Fruit fly (Drosophila melanogaster) whole organism, embryonic: ENCODE measurements around the gene SamDC.
A peak's percentile ranks its signal among the peaks of the same experiment; 100 is the strongest.

Experiments
- ATbp ChIP-seq: fragments of 200-800 bp; sonication (Bioruptor generic); optimal IDR thresholded peaks from 2 replicates; lab custom pipeline; 2017; ENCODE audit warnings: missing biosample characterization, mild to moderate bottlenecking, missing genetic modification characterization, missing genetic modification reagents
- Abd-B ChIP-seq: fragments of 200-800 bp; sonication (Bioruptor generic); optimal IDR thresholded peaks from 2 replicates; lab custom pipeline; 2018; ENCODE audit warnings: missing biosample characterization, mild to moderate bottlenecking, missing genetic modification characterization, moderate library complexity
- Ada2b ChIP-seq: fragments of 200-800 bp; sonication (Bioruptor generic); IDR thresholded peaks from 2 replicates; pipeline ENCODE4 v1.3.6; 2022; ENCODE audit warnings: missing biosample characterization, missing genetic modification characterization
- Aef1 ChIP-seq: fragments of 200-800 bp; sonication (Bioruptor generic); IDR thresholded peaks from 3 replicates; pipeline ENCODE4 v1.3.6; 2022; ENCODE audit warnings: missing biosample characterization, missing genetic modification characterization
- Antp ChIP-seq: fragments of 200-800 bp; sonication (Bioruptor generic); optimal IDR thresholded peaks from 3 replicates; lab custom pipeline; 2016; ENCODE audit warnings: missing biosample characterization, missing genetic modification characterization
- Bdp1 ChIP-seq: fragments of 200-800 bp; sonication (Bioruptor generic); optimal IDR thresholded peaks from 3 replicates; lab custom pipeline; 2016; ENCODE audit warnings: missing biosample characterization, missing genetic modification characterization
- Bgb ChIP-seq: fragments of 200-800 bp; sonication (Bioruptor generic); IDR thresholded peaks from 2 replicates; pipeline ENCODE4 v1.3.6; 2022; ENCODE audit warnings: missing biosample characterization, missing genetic modification characterization; ENCODE audit not compliant: partially characterized antibody
- CG10147 ChIP-seq: fragments of 200-800 bp; sonication (Bioruptor generic); optimal IDR thresholded peaks from 2 replicates; lab custom pipeline; 2019; ENCODE audit warnings: missing biosample characterization, mild to moderate bottlenecking, missing genetic modification characterization, moderate library complexity
- CG10543 ChIP-seq: fragments of 200-800 bp; sonication (Bioruptor generic); optimal IDR thresholded peaks from 3 replicates; lab custom pipeline; 2017; ENCODE audit warnings: missing biosample characterization, mild to moderate bottlenecking, missing genetic modification characterization, moderate library complexity
- CG11247 ChIP-seq: fragments of 200-800 bp; sonication (Bioruptor generic); IDR thresholded peaks from 2 replicates; pipeline ENCODE4 v1.3.6; 2022; ENCODE audit warnings: missing biosample characterization, missing genetic modification characterization
- CG11504 ChIP-seq: fragments of 200-800 bp; sonication (Bioruptor generic); optimal IDR thresholded peaks from 3 replicates; lab custom pipeline; 2019; ENCODE audit warnings: missing biosample characterization, mild to moderate bottlenecking, missing genetic modification characterization, moderate library complexity
- CG11695 ChIP-seq: fragments of 200-800 bp; sonication (Bioruptor generic); IDR thresholded peaks from 3 replicates; pipeline ENCODE4 v1.3.6; 2022; ENCODE audit warnings: missing biosample characterization, missing genetic modification characterization
- CG12104 ChIP-seq: fragments of 200-800 bp; sonication (Bioruptor generic); optimal IDR thresholded peaks from 3 replicates; lab custom pipeline; 2016; ENCODE audit warnings: missing biosample characterization, missing genetic modification characterization
- CG16813 ChIP-seq: fragments of 200-800 bp; sonication (Bioruptor generic); IDR thresholded peaks from 3 replicates; pipeline ENCODE4 v1.3.6; 2022; ENCODE audit warnings: missing biosample characterization, missing genetic modification characterization; ENCODE audit not compliant: partially characterized antibody
- CG17328 ChIP-seq: fragments of 200-800 bp; sonication (Bioruptor generic); IDR thresholded peaks from 2 replicates; pipeline ENCODE4 v1.3.6; 2022; ENCODE audit warnings: missing biosample characterization, missing genetic modification characterization
- CG17802 ChIP-seq: fragments of 200-800 bp; sonication (Bioruptor generic); optimal IDR thresholded peaks from 2 replicates; lab custom pipeline; 2018; ENCODE audit warnings: missing biosample characterization, mild to moderate bottlenecking, missing genetic modification characterization, moderate library complexity
- CG1792 ChIP-seq: fragments of 200-800 bp; sonication (Bioruptor generic); optimal IDR thresholded peaks from 2 replicates; lab custom pipeline; 2016; ENCODE audit warnings: missing biosample characterization, missing genetic modification characterization
- CG18764 ChIP-seq: fragments of 200-800 bp; sonication (Bioruptor generic); optimal IDR thresholded peaks from 3 replicates; lab custom pipeline; 2016; ENCODE audit warnings: missing biosample characterization, missing genetic modification characterization
- CG6175 ChIP-seq: fragments of 200-800 bp; sonication (Bioruptor generic); IDR thresholded peaks from 3 replicates; pipeline ENCODE4 v1.3.6; 2022; ENCODE audit warnings: missing biosample characterization, missing genetic modification characterization
- CG7745 ChIP-seq: fragments of 200-800 bp; sonication (Bioruptor generic); optimal IDR thresholded peaks from 2 replicates; lab custom pipeline; 2018; ENCODE audit warnings: missing biosample characterization, mild to moderate bottlenecking, missing genetic modification characterization, moderate library complexity
- CG8388 ChIP-seq: fragments of 200-800 bp; sonication (Bioruptor generic); optimal IDR thresholded peaks from 2 replicates; lab custom pipeline; 2019; ENCODE audit warnings: missing biosample characterization, mild to moderate bottlenecking, missing genetic modification characterization, moderate library complexity
- CG8765 ChIP-seq: fragments of 200-800 bp; sonication (Bioruptor generic); IDR thresholded peaks from 2 replicates; pipeline ENCODE4 v1.3.6; 2022; ENCODE audit warnings: missing biosample characterization, missing genetic modification characterization
- CrebB ChIP-seq: fragments of 200-800 bp; sonication (Bioruptor generic); optimal IDR thresholded peaks from 3 replicates; lab custom pipeline; 2018; ENCODE audit warnings: missing biosample characterization, mild to moderate bottlenecking, missing genetic modification characterization
- Deaf1 ChIP-seq: fragments of 200-800 bp; optimal IDR thresholded peaks from 3 replicates; lab custom pipeline; 2019; ENCODE audit warnings: missing biosample characterization, mild to moderate bottlenecking, missing genetic modification characterization, moderate library complexity
- Dip3 ChIP-seq: fragments of 200-800 bp; sonication (Bioruptor generic); optimal IDR thresholded peaks from 3 replicates; lab custom pipeline; 2016; ENCODE audit warnings: missing biosample characterization, missing genetic modification characterization
- Doc3 ChIP-seq: fragments of 200-800 bp; sonication (Bioruptor generic); IDR thresholded peaks from 3 replicates; pipeline ENCODE4 v1.3.6; 2022; ENCODE audit warnings: missing biosample characterization, missing genetic modification characterization; ENCODE audit not compliant: partially characterized antibody
- Elba2 ChIP-seq: fragments of 200-800 bp; sonication (Bioruptor generic); optimal IDR thresholded peaks from 3 replicates; lab custom pipeline; 2016; ENCODE audit warnings: missing biosample characterization, missing genetic modification characterization
- Ets65A ChIP-seq: fragments of 200-800 bp; sonication (Bioruptor generic); peaks from one replicate; lab custom pipeline; 2016; ENCODE audit warnings: missing biosample characterization, missing genetic modification characterization
- Fer3 ChIP-seq: fragments of 200-800 bp; sonication (Bioruptor generic); optimal IDR thresholded peaks from 2 replicates; lab custom pipeline; 2018; ENCODE audit warnings: missing biosample characterization, mild to moderate bottlenecking, missing genetic modification characterization, moderate library complexity
- GATAe ChIP-seq: fragments of 200-800 bp; sonication (Bioruptor generic); conservative IDR thresholded peaks from 2 replicates; pipeline ENCODE4 v1.3.6; 2022; ENCODE audit warnings: missing biosample characterization, missing genetic modification characterization
- Hr51 ChIP-seq, 2 experiments: fragments of 200-800 bp; sonication (Bioruptor generic); optimal IDR thresholded peaks; 2 replicates in 1 of 2; 3 replicates in 1 of 2; lab custom pipeline; 2016 to 2018; ENCODE audit warnings: missing biosample characterization in 2 of 2, missing genetic modification characterization in 2 of 2, mild to moderate bottlenecking in 1 of 2, moderate library complexity in 1 of 2
- Lpt ChIP-seq: fragments of >200 bp; optimal IDR thresholded peaks from 2 replicates; lab custom pipeline; 2018; ENCODE audit warnings: missing biosample characterization, missing genetic modification characterization
- NC2β ChIP-seq: fragments of 200-800 bp; sonication (Bioruptor generic); optimal IDR thresholded peaks from 2 replicates; lab custom pipeline; 2016; ENCODE audit warnings: missing biosample characterization, missing genetic modification characterization
- NfI ChIP-seq: fragments of 200-800 bp; sonication (Bioruptor generic); optimal IDR thresholded peaks from 3 replicates; lab custom pipeline; 2018; ENCODE audit warnings: missing biosample characterization, mild to moderate bottlenecking, missing genetic modification characterization, moderate library complexity
- Opbp ChIP-seq: fragments of 200-800 bp; sonication (Bioruptor generic); IDR thresholded peaks from 3 replicates; pipeline ENCODE4 v1.3.6; 2022; ENCODE audit warnings: missing biosample characterization, missing genetic modification characterization; ENCODE audit not compliant: partially characterized antibody
- Six4 ChIP-seq: fragments of 200-800 bp; sonication (Bioruptor generic); optimal IDR thresholded peaks from 2 replicates; lab custom pipeline; 2016; ENCODE audit warnings: missing biosample characterization, missing genetic modification characterization
- Tbp ChIP-seq: fragments of >200 bp; optimal IDR thresholded peaks from 2 replicates; lab custom pipeline; 2018; ENCODE audit warnings: missing biosample characterization, missing genetic modification characterization
- Xbp1 ChIP-seq: fragments of 200-800 bp; sonication (Bioruptor generic); optimal IDR thresholded peaks from 3 replicates; lab custom pipeline; 2016; ENCODE audit warnings: missing biosample characterization, mild to moderate bottlenecking, missing genetic modification characterization
- abd-A ChIP-seq: fragments of 200-800 bp; sonication (Bioruptor generic); optimal IDR thresholded peaks from 3 replicates; lab custom pipeline; 2019; ENCODE audit warnings: missing biosample characterization, mild to moderate bottlenecking, missing genetic modification characterization, moderate library complexity
- btn ChIP-seq: fragments of 200-800 bp; sonication (Bioruptor generic); optimal IDR thresholded peaks from 2 replicates; lab custom pipeline; 2016; ENCODE audit warnings: missing biosample characterization, missing genetic modification characterization
- cad ChIP-seq: fragments of >200 bp; optimal IDR thresholded peaks from 2 replicates; lab custom pipeline; 2017; ENCODE audit warnings: missing biosample characterization, missing genetic modification characterization
- cato ChIP-seq: fragments of 200-800 bp; sonication (Bioruptor generic); optimal IDR thresholded peaks from 2 replicates; lab custom pipeline; 2016; ENCODE audit warnings: missing biosample characterization, missing genetic modification characterization, borderline replicate concordance
- cg ChIP-seq: fragments of 200-800 bp; sonication (Bioruptor generic); optimal IDR thresholded peaks from 3 replicates; lab custom pipeline; 2019; ENCODE audit warnings: missing biosample characterization, mild to moderate bottlenecking, missing genetic modification characterization, moderate library complexity
- fd96Cb ChIP-seq: fragments of 200-800 bp; sonication (Bioruptor generic); optimal IDR thresholded peaks from 2 replicates; lab custom pipeline; 2018; ENCODE audit warnings: missing biosample characterization, mild to moderate bottlenecking, missing genetic modification characterization, moderate library complexity
- jing ChIP-seq: fragments of 200-800 bp; sonication (Bioruptor generic); optimal IDR thresholded peaks from 2 replicates; lab custom pipeline; 2018; ENCODE audit warnings: missing biosample characterization, mild to moderate bottlenecking, missing genetic modification characterization
- lbe ChIP-seq: fragments of 200-800 bp; sonication (Bioruptor generic); optimal IDR thresholded peaks from 2 replicates; lab custom pipeline; 2016; ENCODE audit warnings: missing biosample characterization, mild to moderate bottlenecking, missing genetic modification characterization
- mirr ChIP-seq: fragments of 200-800 bp; sonication (Bioruptor generic); optimal IDR thresholded peaks from 3 replicates; lab custom pipeline; 2018; ENCODE audit warnings: missing biosample characterization, mild to moderate bottlenecking, missing genetic modification characterization
- otp ChIP-seq: fragments of 200-800 bp; sonication (Bioruptor generic); IDR thresholded peaks from 3 replicates; pipeline ENCODE4, ENCODE4 v1.3.6; 2022; ENCODE audit warnings: missing biosample characterization, missing genetic modification characterization
- rib ChIP-seq: fragments of 200-800 bp; sonication (Bioruptor generic); IDR thresholded peaks from 2 replicates; pipeline ENCODE4 v1.3.6; 2022; ENCODE audit warnings: missing biosample characterization, missing genetic modification characterization
- ro ChIP-seq: fragments of 200-800 bp; sonication (Bioruptor generic); IDR thresholded peaks from 2 replicates; pipeline ENCODE4 v1.3.6; 2022; ENCODE audit warnings: missing biosample characterization, missing genetic modification characterization
- shn ChIP-seq: fragments of 200-800 bp; sonication (Bioruptor generic); optimal IDR thresholded peaks from 3 replicates; lab custom pipeline; 2016; ENCODE audit warnings: missing biosample characterization, missing genetic modification characterization

The SamDC gene

dm6 chr2L:10341405-10341804, 2.1 kb downstream of the SamDC start, which contains the start of gene CG31715 (continued):
- TF ChIP-seq ATbp (no peak), fd96Cb (tag; lab: Kevin White, UChicago) (no peak), CG8388 (GFP tag; lab: Kevin White, UChicago) (peak; percentile 99), ro (GFP tag; lab: Robert Waterston, UW) (no peak), Dip3 (GFP tag; lab: Kevin White, UChicago) (no peak), Tbp (GFP tag; lab: Kevin White, UChicago) (no peak), jing (GFP tag; lab: Kevin White, UChicago) (no peak), Six4 (GFP tag; lab: Kevin White, UChicago) (no peak), Aef1 (GFP tag; lab: Robert Waterston, UW) (no peak), Elba2 (GFP tag; lab: Kevin White, UChicago) (no peak), CG17328 (GFP tag; lab: Robert Waterston, UW) (no peak), CG18764 (no peak), CG7745 (tag; lab: Kevin White, UChicago) (peak; percentile 98), Antp (no peak), CG11504 (no peak), Fer3 (tag; lab: Kevin White, UChicago) (no peak), Deaf1 (tag; lab: Kevin White, UChicago) (no peak), Abd-B (no peak), NfI (GFP tag; lab: Kevin White, UChicago) (no peak), Opbp (GFP tag; lab: Robert Waterston, UW) (peak; percentile 45; the same call in 1 of the 3 replicates), GATAe (GFP tag; lab: Robert Waterston, UW) (no peak), NC2β (GFP tag; lab: Kevin White, UChicago) (no peak), CrebB (tag; lab: Kevin White, UChicago) (no peak), rib (peak; percentile 49; the same call in 1 of the 2 replicates), Hr51 (GFP tag; optimal IDR thresholded peaks at IDR 0.05; lab: Kevin White, UChicago) (peak in 1 of 2 experiments; percentile 18), CG6175 (GFP tag; lab: Robert Waterston, UW) (no peak), lbe (GFP tag; lab: Kevin White, UChicago) (peak; percentile 44), Lpt (GFP tag; lab: Kevin White, UChicago) (no peak), Xbp1 (GFP tag; lab: Kevin White, UChicago) (peak; percentile 20), CG16813 (GFP tag; lab: Robert Waterston, UW) (peak; percentile 47; the same call in 1 of the 3 replicates), CG17802 (tag; lab: Kevin White, UChicago) (no peak), CG1792 (GFP tag; lab: Kevin White, UChicago) (no peak), Ada2b (GFP tag; lab: Robert Waterston, UW) (no peak), CG8765 (GFP tag; lab: Robert Waterston, UW) (no peak), CG11247 (GFP tag; lab: Robert Waterston, UW) (no peak), CG11695 (no peak), CG12104 (GFP tag; lab: Kevin White, UChicago) (no peak), btn (GFP tag; lab: Kevin White, UChicago) (no peak), abd-A (tag; lab: Kevin White, UChicago) (no peak), CG10543 (GFP tag; lab: Kevin White, UChicago) (no peak), mirr (GFP tag; lab: Kevin White, UChicago) (no peak), Bgb (GFP tag; lab: Robert Waterston, UW) (peak; percentile 41; the same call in 1 of the 2 replicates), Bdp1 (GFP tag; lab: Kevin White, UChicago) (no peak), otp (GFP tag; lab: Robert Waterston, UW) (no peak), cg (GFP tag; lab: Kevin White, UChicago) (no peak), cad (GFP tag; lab: Kevin White, UChicago) (no peak), shn (no peak), cato (GFP tag; lab: Kevin White, UChicago) (no peak), CG10147 (GFP tag; lab: Kevin White, UChicago) (no peak), Doc3 (GFP tag; lab: Robert Waterston, UW) (peak; percentile 38; the same call in 2 of the 3 replicates), Ets65A (GFP tag; lab: Kevin White, UChicago) (peak; percentile 51)
